Fruit fly (Drosophila melanogaster) whole organism, wandering third instar larva: ENCODE data around the gene CG14277.

Source experiments
- Abd-B ChIP-seq: fragments of >200 bp; optimal IDR thresholded peaks from 2 replicates; lab custom pipeline; 2017; ENCODE audit warnings: missing biosample characterization, missing genetic modification characterization
- CG32264 ChIP-seq: fragments of 200-800 bp; sonication (Bioruptor generic); optimal IDR thresholded peaks from 2 replicates; lab custom pipeline; 2016; ENCODE audit warnings: missing biosample characterization, missing genetic modification characterization
- CG9705 ChIP-seq: fragments of 200-800 bp; sonication (Bioruptor generic); optimal IDR thresholded peaks from 2 replicates; lab custom pipeline; 2018; ENCODE audit warnings: missing biosample characterization, mild to moderate bottlenecking, missing genetic modification characterization
- CrebA ChIP-seq: fragments of 200-800 bp; sonication (Bioruptor generic); optimal IDR thresholded peaks from 2 replicates; lab custom pipeline; 2016; ENCODE audit warnings: missing biosample characterization, mild to moderate bottlenecking, missing genetic modification characterization, borderline replicate concordance
- Dfd ChIP-seq: fragments of >200 bp; optimal IDR thresholded peaks from 2 replicates; lab custom pipeline; 2017; ENCODE audit warnings: missing biosample characterization, missing genetic modification characterization
- Dif ChIP-seq: fragments of 200-275, 200-300 bp; sonication (Bioruptor generic); optimal IDR thresholded peaks from 2 replicates; lab custom pipeline; 2018; ENCODE audit warnings: missing biosample characterization, missing genetic modification characterization; ENCODE audit not compliant: partially characterized antibody
- GATAd ChIP-seq: sonication (Bioruptor generic); optimal IDR thresholded peaks from 2 replicates; lab custom pipeline; 2016; ENCODE audit warnings: missing biosample characterization, missing genetic modification characterization
- HLH106 ChIP-seq: fragments of 200-800 bp; optimal IDR thresholded peaks from 3 replicates; lab custom pipeline; 2019; ENCODE audit warnings: missing biosample characterization, mild to moderate bottlenecking, missing genetic modification characterization, moderate library complexity
- Hnf4 ChIP-seq: fragments of 200-800 bp; sonication (Bioruptor generic); optimal IDR thresholded peaks from 2 replicates; lab custom pipeline; 2016; ENCODE audit warnings: missing biosample characterization, mild to moderate bottlenecking, missing genetic modification characterization
- Hr78 ChIP-seq: fragments of >200 bp; optimal IDR thresholded peaks from 2 replicates; lab custom pipeline; 2017; ENCODE audit warnings: missing biosample characterization, missing genetic modification characterization
- Hr83 ChIP-seq: fragments of 200-300 bp; sonication (Bioruptor generic); optimal IDR thresholded peaks from 2 replicates; lab custom pipeline; 2016; ENCODE audit warnings: missing biosample characterization, mild to moderate bottlenecking, missing genetic modification characterization, moderate library complexity; ENCODE audit not compliant: poor library complexity, severe bottlenecking
- Jra ChIP-seq: sonication (Bioruptor generic); optimal IDR thresholded peaks from 2 replicates; lab custom pipeline; 2016; ENCODE audit warnings: missing biosample characterization, missing genetic modification characterization
- Mio ChIP-seq: sonication (Bioruptor generic); optimal IDR thresholded peaks from 2 replicates; lab custom pipeline; 2016; ENCODE audit warnings: missing biosample characterization, missing genetic modification characterization
- Myc ChIP-seq: fragments of >200 bp; optimal IDR thresholded peaks from 2 replicates; lab custom pipeline; 2017
- N ChIP-seq: fragments of >200 bp; optimal IDR thresholded peaks from 2 replicates; lab custom pipeline; 2018; ENCODE audit warnings: missing biosample characterization, missing external identifiers, missing genetic modification characterization
- OdsH ChIP-seq: fragments of 200-800 bp; sonication (Bioruptor generic); optimal IDR thresholded peaks from 2 replicates; lab custom pipeline; 2016; ENCODE audit warnings: missing biosample characterization, mild to moderate bottlenecking, missing genetic modification characterization
- Rel ChIP-seq, 2 experiments: fragments of 200-800 bp; sonication (Bioruptor generic) in 1 of 2; optimal IDR thresholded peaks; 2 replicates in 1 of 2; 3 replicates in 1 of 2; lab custom pipeline; 2016 to 2019; ENCODE audit warnings: mild to moderate bottlenecking in 2 of 2, missing biosample characterization in 2 of 2, missing genetic modification characterization in 2 of 2, moderate library complexity in 1 of 2
- Sp1 ChIP-seq: fragments of 200-800 bp; sonication (Bioruptor generic); optimal IDR thresholded peaks from 3 replicates; lab custom pipeline; 2019; ENCODE audit warnings: missing biosample characterization, mild to moderate bottlenecking, missing genetic modification characterization, moderate library complexity
- Vsx2 ChIP-seq: fragments of 200-300, 225-300 bp; sonication (Bioruptor generic); optimal IDR thresholded peaks from 2 replicates; lab custom pipeline; 2018; ENCODE audit warnings: missing biosample characterization, missing genetic modification characterization; ENCODE audit not compliant: partially characterized antibody
- br ChIP-seq: fragments of 200-800 bp; sonication (Bioruptor generic); optimal IDR thresholded peaks from 2 replicates; lab custom pipeline; 2016; ENCODE audit warnings: missing biosample characterization, missing genetic modification characterization
- brk ChIP-seq: fragments of 200-800 bp; sonication (Bioruptor generic); optimal IDR thresholded peaks from 2 replicates; lab custom pipeline; 2016; ENCODE audit warnings: missing biosample characterization, mild to moderate bottlenecking, missing genetic modification characterization
- dl ChIP-seq, 2 experiments: fragments of 175-275, 200-275 bp in 1 of 2; fragments of 200-275 bp in 1 of 2; sonication (Bioruptor generic); optimal IDR thresholded peaks; lab custom pipeline; 2018; ENCODE audit warnings: mild to moderate bottlenecking in 2 of 2, missing biosample characterization in 2 of 2, missing genetic modification characterization in 2 of 2, moderate library complexity in 2 of 2; ENCODE audit not compliant: partially characterized antibody in 2 of 2, insufficient read depth in 1 of 2
- dmrt93B ChIP-seq: fragments of 200-800 bp; sonication (Bioruptor generic); optimal IDR thresholded peaks from 2 replicates; lab custom pipeline; 2018; ENCODE audit warnings: missing biosample characterization, mild to moderate bottlenecking, missing genetic modification characterization
- dsf ChIP-seq: sonication (Bioruptor generic); optimal IDR thresholded peaks from 2 replicates; lab custom pipeline; 2016; ENCODE audit warnings: missing biosample characterization, missing genetic modification characterization, borderline replicate concordance
- ey ChIP-seq: fragments of 200-800 bp; sonication (Bioruptor generic); optimal IDR thresholded peaks from 2 replicates; lab custom pipeline; 2016; ENCODE audit warnings: missing biosample characterization, missing genetic modification characterization
- foxo ChIP-seq, 2 experiments: fragments of 200-800 bp; sonication (Bioruptor generic); optimal IDR thresholded peaks; 2 replicates in 1 of 2; 3 replicates in 1 of 2; lab custom pipeline; 2016 to 2017; ENCODE audit warnings: missing biosample characterization in 2 of 2, missing genetic modification characterization in 2 of 2
- fru ChIP-seq: fragments of 200-800 bp; sonication (Bioruptor generic); optimal IDR thresholded peaks from 3 replicates; lab custom pipeline; 2016; ENCODE audit warnings: missing biosample characterization, mild to moderate bottlenecking, missing genetic modification characterization
- h ChIP-seq: fragments of 200-800 bp; sonication (Bioruptor generic); optimal IDR thresholded peaks from 3 replicates; lab custom pipeline; 2016; ENCODE audit warnings: missing biosample characterization, mild to moderate bottlenecking, missing genetic modification characterization
- jim ChIP-seq: fragments of 175-275, 200-325 bp; sonication (Bioruptor generic); optimal IDR thresholded peaks from 2 replicates; lab custom pipeline; 2016; ENCODE audit warnings: missing biosample characterization, mild to moderate bottlenecking, missing genetic modification characterization
- lola ChIP-seq: fragments of >200 bp; optimal IDR thresholded peaks from 2 replicates; lab custom pipeline; 2017; ENCODE audit warnings: missing biosample characterization, missing genetic modification characterization
- pan ChIP-seq: fragments of >200 bp; optimal IDR thresholded peaks from 2 replicates; lab custom pipeline; 2017
- psq ChIP-seq: fragments of 200-800 bp; sonication (Bioruptor generic); optimal IDR thresholded peaks from 3 replicates; lab custom pipeline; 2017; ENCODE audit warnings: missing biosample characterization, mild to moderate bottlenecking, missing genetic modification characterization, moderate library complexity
- rgr ChIP-seq: fragments of 200-800 bp; sonication (Bioruptor generic); optimal IDR thresholded peaks from 3 replicates; lab custom pipeline; 2016; ENCODE audit warnings: missing biosample characterization, mild to moderate bottlenecking, missing genetic modification characterization
- sage ChIP-seq: fragments of 200-800 bp; sonication (Bioruptor generic); optimal IDR thresholded peaks from 2 replicates; lab custom pipeline; 2016; ENCODE audit warnings: missing biosample characterization, mild to moderate bottlenecking, missing genetic modification characterization
- sv ChIP-seq: fragments of 200-800 bp; sonication (Bioruptor generic); optimal IDR thresholded peaks from 3 replicates; lab custom pipeline; 2016; ENCODE audit warnings: missing biosample characterization, missing genetic modification characterization
- tai ChIP-seq: sonication (Bioruptor generic); optimal IDR thresholded peaks from 2 replicates; lab custom pipeline; 2016; ENCODE audit warnings: missing biosample characterization, missing genetic modification characterization
- usp ChIP-seq: fragments of >200 bp; optimal IDR thresholded peaks from 2 replicates; lab custom pipeline; 2017; ENCODE audit warnings: missing biosample characterization, missing genetic modification characterization
- woc ChIP-seq: sonication (Bioruptor generic); optimal IDR thresholded peaks from 2 replicates; lab custom pipeline; 2016; ENCODE audit warnings: missing biosample characterization, mild to moderate bottlenecking, missing genetic modification characterization

CG14277 gene

DNA sequence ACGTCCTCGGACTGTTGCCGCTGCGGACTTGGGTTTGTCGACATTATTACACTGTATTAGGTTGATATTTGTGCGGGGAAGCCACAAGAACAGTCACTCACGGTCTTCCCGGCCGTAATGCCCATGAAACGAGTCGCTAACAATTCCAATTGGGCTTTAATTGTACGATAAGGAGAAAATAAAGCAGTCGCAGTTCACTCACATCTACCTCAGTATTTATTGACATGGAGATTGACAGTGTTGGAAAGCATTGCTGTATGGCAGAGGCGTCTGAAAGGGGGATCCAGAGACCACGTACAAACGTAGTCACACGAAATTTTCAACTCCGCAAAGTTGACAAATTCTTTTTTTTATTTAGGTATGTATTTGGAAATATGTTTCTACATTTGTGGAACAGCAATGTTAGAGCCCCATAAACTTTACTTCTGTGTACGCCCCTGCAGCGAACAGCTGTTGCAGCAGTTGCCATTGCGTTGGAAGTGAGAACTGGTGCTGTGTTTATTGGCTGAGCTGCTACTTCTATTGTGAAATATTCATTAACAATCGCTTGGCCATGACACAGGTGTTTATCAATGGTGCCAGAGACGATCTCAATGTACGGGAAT, 29.5 kb upstream of the CG14277 start, which contains the start of the genes CG8372 and CG8360:
TSS of gene CG8372 (minus strand) at position 237 of the 605 bp plus-strand sequence.
TSS of gene CG8360 (plus strand) at position 294 of the 605 bp plus-strand sequence.
- TF ChIP-seq Abd-B (GFP tag; lab: Kevin White, UChicago) = no peak
- TF ChIP-seq h (GFP tag; lab: Kevin White, UChicago) = peak; percentile 100
- TF ChIP-seq Dif (GFP tag; lab: Kevin White, UChicago) = no peak
- TF ChIP-seq OdsH (GFP tag; lab: Kevin White, UChicago) = peak; percentile 100
- TF ChIP-seq sage (GFP tag; lab: Kevin White, UChicago) = peak; percentile 99
- TF ChIP-seq CG9705 (GFP tag; lab: Kevin White, UChicago) = peak; percentile 99
- peak; percentile 98 for TF ChIP-seq GATAd (GFP tag; lab: Kevin White, UChicago)
- no peak for TF ChIP-seq dl (GFP tag; optimal IDR thresholded peaks at IDR 0.05; lab: Kevin White, UChicago; ENCODE audit: insufficient read depth in 1 of 2, partially characterized antibody in 2 of 2)
- peak; percentile 99 for TF ChIP-seq Sp1 (GFP tag; lab: Kevin White, UChicago)
- peak; percentile 99 for TF ChIP-seq brk (GFP tag; lab: Kevin White, UChicago)
- TF ChIP-seq Vsx2 = no peak
- TF ChIP-seq Dfd (GFP tag; lab: Kevin White, UChicago) = no peak
- TF ChIP-seq dsf (GFP tag; lab: Kevin White, UChicago) = peak; percentile 97
- TF ChIP-seq sv (GFP tag; lab: Kevin White, UChicago) = peak; percentile 99
- peak; percentile 99 for TF ChIP-seq Hr83 (GFP tag; lab: Kevin White, UChicago)
- TF ChIP-seq woc (GFP tag; lab: Kevin White, UChicago) = peak; percentile 99
- TF ChIP-seq Hnf4 = peak; percentile 100
- TF ChIP-seq rgr (GFP tag; lab: Kevin White, UChicago) = peak; percentile 100
- TF ChIP-seq dmrt93B (GFP tag; lab: Kevin White, UChicago) = peak; percentile 98
- TF ChIP-seq N (GFP tag; lab: Kevin White, UChicago) = no peak
- TF ChIP-seq HLH106 (tag; lab: Kevin White, UChicago) = peak; percentile 99
- TF ChIP-seq Hr78 (GFP tag; lab: Kevin White, UChicago) = no peak
- TF ChIP-seq CG32264 (GFP tag; lab: Kevin White, UChicago) = peak; percentile 99
- peak; percentile 100 for TF ChIP-seq br (GFP tag; lab: Kevin White, UChicago)
- peak; percentile 97 for TF ChIP-seq Rel (GFP tag; optimal IDR thresholded peaks at IDR 0.05; lab: Kevin White, UChicago)
- peak; percentile 92 for TF ChIP-seq Rel (tag; optimal IDR thresholded peaks at IDR 0.05; lab: Kevin White, UChicago)
- no peak for TF ChIP-seq lola (GFP tag; lab: Kevin White, UChicago)
- TF ChIP-seq ey (GFP tag; lab: Kevin White, UChicago) = peak; percentile 99
- TF ChIP-seq CrebA = no peak
- no peak for TF ChIP-seq pan (lab: Kevin White, UChicago)
- no peak for TF ChIP-seq usp (GFP tag; lab: Kevin White, UChicago)
- peak; percentile 99 for TF ChIP-seq Jra
- TF ChIP-seq Myc (lab: Kevin White, UChicago) = no peak
- peak; percentile 99 for TF ChIP-seq tai (GFP tag; lab: Kevin White, UChicago)
- peak; percentile 99 for TF ChIP-seq fru
- TF ChIP-seq foxo (GFP tag; optimal IDR thresholded peaks at IDR 0.05; lab: Kevin White, UChicago) = peak; percentile 98 to 100
- peak; percentile 95 for TF ChIP-seq Mio
- peak; percentile 98 for TF ChIP-seq psq (GFP tag; lab: Kevin White, UChicago)
- peak; percentile 79 for TF ChIP-seq jim (GFP tag; lab: Kevin White, UChicago)
- TF ChIP-seq, all 38 proteins: peak for 26

DNA sequence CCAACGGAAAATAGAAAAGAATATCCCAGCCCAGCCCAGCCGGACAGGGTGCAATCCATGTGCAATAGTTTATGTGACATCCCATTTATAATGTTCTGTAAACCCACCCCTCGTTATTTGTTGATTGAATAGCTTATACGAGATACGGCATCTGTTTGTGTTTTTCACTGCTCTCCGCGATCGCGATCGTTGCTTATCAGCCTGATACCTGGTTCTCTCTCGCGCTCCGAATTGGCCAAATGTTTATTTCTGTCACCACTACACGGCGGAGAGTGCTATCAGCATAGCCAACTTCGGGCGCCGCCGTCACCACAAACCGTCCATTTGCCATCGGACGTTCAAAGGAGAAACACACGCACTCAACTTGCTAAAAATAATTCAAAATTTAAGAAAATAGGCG, 28.3 kb upstream of the CG14277 start, which contains the start of gene CG8353:
TSS of gene CG8353 (plus strand) at position 59 of the 400 bp plus-strand sequence.
- TF ChIP-seq Hr83 (GFP tag; lab: Kevin White, UChicago) = no peak
- no peak for TF ChIP-seq Rel (GFP tag; optimal IDR thresholded peaks at IDR 0.05; lab: Kevin White, UChicago)
- peak; percentile 68 for TF ChIP-seq Rel (tag; optimal IDR thresholded peaks at IDR 0.05; lab: Kevin White, UChicago)
- peak; percentile 22 for TF ChIP-seq Dif (GFP tag; lab: Kevin White, UChicago)
- no peak for TF ChIP-seq Hnf4
- no peak for TF ChIP-seq foxo (GFP tag; optimal IDR thresholded peaks at IDR 0.05; lab: Kevin White, UChicago)
